Worm (Caenorhabditis elegans): ENCODE measurements around the gene zhit-2.

- no peak for TF ChIP-seq ceh-2 (tag; optimal IDR thresholded peaks at IDR 0.05)
- no peak for TF ChIP-seq ets-4 (tag; optimal IDR thresholded peaks at IDR 0.05)
- no peak for TF ChIP-seq K02D7.2 (tag; optimal IDR thresholded peaks at IDR 0.05)
- TF ChIP-seq pha-2 (tag; optimal IDR thresholded peaks at IDR 0.05), result no peak
Measured at ce11 chrIII:4278203-4278602, 34.0 kb upstream of the zhit-2 start.
